Worm (Caenorhabditis elegans): ENCODE measurements around the gene cnc-3.

cnc-3 gene

DNA sequence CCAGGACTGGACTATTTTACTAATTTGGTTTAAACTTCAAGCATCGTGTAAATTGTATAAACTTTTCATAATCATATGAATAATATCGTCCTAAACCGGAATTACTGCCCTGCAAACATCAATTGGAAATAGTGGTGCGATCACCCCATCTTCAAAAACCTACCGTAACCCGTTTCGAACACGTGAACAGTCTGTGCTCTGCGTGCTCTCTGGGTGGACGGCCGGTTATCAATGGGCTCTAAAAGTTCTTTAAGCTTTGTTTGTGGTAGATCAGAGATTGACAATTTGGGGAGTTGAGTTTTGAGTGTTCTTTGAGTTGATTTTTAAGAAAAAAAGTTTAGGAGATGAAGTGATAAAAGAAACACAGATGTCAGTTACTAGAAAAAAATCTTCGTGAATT, 8.8 kb downstream of the cnc-3 start:
- TF ChIP-seq sea-2 (GFP tag; optimal IDR thresholded peaks at IDR 0.05) = no peak
- no peak for TF ChIP-seq eor-1 (tag; optimal IDR thresholded peaks at IDR 0.05)
- TF ChIP-seq lsy-12 (tag; optimal IDR thresholded peaks at IDR 0.05) = no peak
- TF ChIP-seq ceh-9 (tag; optimal IDR thresholded peaks at IDR 0.05) = no peak
- no peak for TF ChIP-seq ama-1 (optimal IDR thresholded peaks at IDR 0.05)
- TF ChIP-seq pha-4 (tag; optimal IDR thresholded peaks at IDR 0.05) = peak; percentile 64
- no peak for TF ChIP-seq fos-1 (tag; optimal IDR thresholded peaks at IDR 0.05)
- no peak for TF ChIP-seq nhr-67 (tag; optimal IDR thresholded peaks at IDR 0.05)
- no peak for TF ChIP-seq nhr-11 (tag; optimal IDR thresholded peaks at IDR 0.05)
- no peak for TF ChIP-seq hmg-11 (tag; optimal IDR thresholded peaks at IDR 0.05)
- no peak for TF ChIP-seq snpc-4 (tag; optimal IDR thresholded peaks at IDR 0.05)
- no peak for TF ChIP-seq elt-1 (tag; optimal IDR thresholded peaks at IDR 0.05)
- peak; percentile 98 for TF ChIP-seq pqm-1 (tag; optimal IDR thresholded peaks at IDR 0.05)
- peak; percentile 72 for TF ChIP-seq jun-1 (tag; optimal IDR thresholded peaks at IDR 0.05)
- TF ChIP-seq mml-1 (tag; optimal IDR thresholded peaks at IDR 0.05) = no peak
- no peak for TF ChIP-seq elt-3 (tag; optimal IDR thresholded peaks at IDR 0.05)
- TF ChIP-seq zag-1 (tag; optimal IDR thresholded peaks at IDR 0.05) = no peak
- TF ChIP-seq daf-12 (tag; optimal IDR thresholded peaks at IDR 0.05) = no peak
- TF ChIP-seq nhr-25 (tag; optimal IDR thresholded peaks at IDR 0.05) = no peak
- peak; percentile 82 for TF ChIP-seq elt-2 (tag; optimal IDR thresholded peaks at IDR 0.05)
- TF ChIP-seq nhr-77 (tag; optimal IDR thresholded peaks at IDR 0.05) = no peak
- TF ChIP-seq nhr-237 (tag; optimal IDR thresholded peaks at IDR 0.05) = no peak
- peak; percentile 20 for TF ChIP-seq ceh-28 (tag; optimal IDR thresholded peaks at IDR 0.05)
- no peak for TF ChIP-seq unc-62 (GFP tag; optimal IDR thresholded peaks at IDR 0.05)
- TF ChIP-seq ceh-16 (tag; optimal IDR thresholded peaks at IDR 0.05) = no peak
- no peak for TF ChIP-seq fkh-2 (tag; optimal IDR thresholded peaks at IDR 0.05)
- TF ChIP-seq egl-5 (tag; optimal IDR thresholded peaks at IDR 0.05) = no peak
- TF ChIP-seq skn-1 (tag; optimal IDR thresholded peaks at IDR 0.05) = no peak
- TF ChIP-seq lin-39 (tag; optimal IDR thresholded peaks at IDR 0.05) = no peak
- TF ChIP-seq mdl-1 (tag; optimal IDR thresholded peaks at IDR 0.05) = no peak

DNA sequence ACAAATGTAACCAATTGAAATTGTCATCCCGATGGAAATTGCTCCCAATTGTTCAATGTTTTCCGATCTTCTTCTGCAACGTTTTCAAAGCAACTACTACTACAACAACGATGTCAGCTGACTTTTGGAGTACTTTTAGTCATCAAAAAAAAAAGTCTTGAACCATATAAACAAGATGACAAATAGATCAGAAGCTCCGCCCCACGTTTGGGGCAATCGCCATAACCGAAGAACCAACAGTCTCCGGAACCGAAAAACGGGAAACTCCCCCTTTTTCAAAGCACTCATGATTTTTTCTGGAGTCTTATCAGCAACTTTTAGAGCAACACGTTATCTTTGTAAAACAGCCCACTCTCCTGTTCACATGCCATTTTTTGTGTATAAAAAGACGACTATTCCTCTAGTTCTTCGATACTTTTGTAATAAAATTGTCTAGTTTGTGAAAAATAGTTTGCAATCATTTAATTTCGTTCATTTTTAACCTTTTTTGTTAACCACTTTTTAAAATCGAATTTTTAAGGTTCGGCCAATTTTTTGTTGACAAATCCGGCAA, 11.6 kb downstream of the cnc-3 start:
- TF ChIP-seq lsy-12 (tag; optimal IDR thresholded peaks at IDR 0.05) (no peak), nfya-1 (tag; optimal IDR thresholded peaks at IDR 0.05; ENCODE audit: insufficient read depth) (no peak), daf-12 (tag; optimal IDR thresholded peaks at IDR 0.05) (no peak), elt-2 (tag; optimal IDR thresholded peaks at IDR 0.05) (peak; percentile 85), hmg-11 (tag; optimal IDR thresholded peaks at IDR 0.05) (no peak), snpc-4 (tag; optimal IDR thresholded peaks at IDR 0.05) (no peak), sea-2 (GFP tag; optimal IDR thresholded peaks at IDR 0.05) (no peak), pqm-1 (tag; optimal IDR thresholded peaks at IDR 0.05) (peak; percentile 96), ama-1 (optimal IDR thresholded peaks at IDR 0.05) (no peak), jun-1 (tag; optimal IDR thresholded peaks at IDR 0.05) (peak; percentile 64), ZK546.5 (tag; optimal IDR thresholded peaks at IDR 0.05) (no peak), ztf-4 (tag; optimal IDR thresholded peaks at IDR 0.05) (no peak), mml-1 (tag; optimal IDR thresholded peaks at IDR 0.05) (no peak), nhr-76 (tag; optimal IDR thresholded peaks at IDR 0.05) (no peak), pha-4 (tag; optimal IDR thresholded peaks at IDR 0.05) (peak; percentile 67)

DNA sequence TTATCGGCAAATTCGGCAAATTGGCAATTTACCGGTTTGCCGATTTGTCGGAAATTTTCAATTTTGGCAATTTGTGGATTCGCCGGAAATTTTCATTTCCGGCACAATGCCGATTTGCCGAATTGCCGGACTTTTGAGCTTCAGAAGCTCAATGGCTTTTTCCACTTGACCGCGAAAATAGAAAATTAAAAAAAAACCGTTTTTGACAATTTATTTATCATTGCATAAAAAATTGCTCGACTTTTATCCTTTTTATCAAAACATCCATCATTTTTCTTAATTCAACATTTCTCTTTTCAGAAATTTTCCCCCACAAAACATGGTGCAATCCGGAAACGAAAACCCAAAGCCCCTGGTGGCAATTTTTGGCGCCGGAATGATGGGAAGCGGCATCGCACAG, 12.3 kb downstream of the cnc-3 start, which contains the start of gene hacd-1:
Gene hacd-1 (plus strand): TSS at position 301 of the 400 bp plus-strand sequence.
- no peak for TF ChIP-seq nhr-67 (tag; optimal IDR thresholded peaks at IDR 0.05)
- TF ChIP-seq nhr-77 (tag; optimal IDR thresholded peaks at IDR 0.05) = no peak
- no peak for TF ChIP-seq unc-62 (GFP tag; optimal IDR thresholded peaks at IDR 0.05)
- TF ChIP-seq fos-1 (tag; optimal IDR thresholded peaks at IDR 0.05) = no peak
- TF ChIP-seq nhr-237 (tag; optimal IDR thresholded peaks at IDR 0.05) = no peak
- TF ChIP-seq egl-5 (tag; optimal IDR thresholded peaks at IDR 0.05) = no peak
- TF ChIP-seq mml-1 (tag; optimal IDR thresholded peaks at IDR 0.05) = no peak
- no peak for TF ChIP-seq ceh-28 (tag; optimal IDR thresholded peaks at IDR 0.05)
- no peak for TF ChIP-seq nhr-76 (tag; optimal IDR thresholded peaks at IDR 0.05)
- TF ChIP-seq fkh-2 (tag; optimal IDR thresholded peaks at IDR 0.05) = no peak
- TF ChIP-seq fkh-10 (GFP tag; optimal IDR thresholded peaks at IDR 0.05) = no peak
- TF ChIP-seq nhr-12 (tag; optimal IDR thresholded peaks at IDR 0.05) = no peak

- TF ChIP-seq fos-1 (tag; optimal IDR thresholded peaks at IDR 0.05) = no peak
- TF ChIP-seq ama-1 (optimal IDR thresholded peaks at IDR 0.05) = no peak
- peak; percentile 53 for TF ChIP-seq elt-2 (tag; optimal IDR thresholded peaks at IDR 0.05)
- peak; percentile 20 for TF ChIP-seq pqm-1 (tag; optimal IDR thresholded peaks at IDR 0.05)
- TF ChIP-seq fkh-10 (GFP tag; optimal IDR thresholded peaks at IDR 0.05) = no peak
- TF ChIP-seq ceh-9 (tag; optimal IDR thresholded peaks at IDR 0.05) = no peak
- TF ChIP-seq elt-1 (tag; optimal IDR thresholded peaks at IDR 0.05) = no peak
- TF ChIP-seq egl-27 (tag; optimal IDR thresholded peaks at IDR 0.05) = no peak
Measured at ce11 chrV:1464543-1465040, 16.8 kb downstream of the cnc-3 start, which contains the start of the genes fpn-1.2 and pqn-54. Gene fpn-1.2 (minus strand): TSS chrV:1464699. Gene pqn-54 (plus strand): TSS chrV:1464990.
